Fruit fly (Drosophila melanogaster) whole organism, embryonic: ENCODE data around the gene EndoGI.

Experiments
- Aef1 ChIP-seq: fragments of 200-800 bp; sonication (Bioruptor generic); IDR thresholded peaks from 3 replicates; pipeline ENCODE4 v1.3.6; 2022; ENCODE audit warnings: missing biosample characterization, missing genetic modification characterization
- CG10147 ChIP-seq: fragments of 200-800 bp; sonication (Bioruptor generic); optimal IDR thresholded peaks from 2 replicates; lab custom pipeline; 2019; ENCODE audit warnings: missing biosample characterization, mild to moderate bottlenecking, missing genetic modification characterization, moderate library complexity
- CG12391 ChIP-seq: fragments of 200-800 bp; sonication (Bioruptor generic); optimal IDR thresholded peaks from 3 replicates; lab custom pipeline; 2018; ENCODE audit warnings: missing biosample characterization, mild to moderate bottlenecking, missing genetic modification characterization, moderate library complexity
- CG14441 ChIP-seq: fragments of 200-800 bp; sonication (Bioruptor generic); IDR thresholded peaks from 2 replicates; pipeline ENCODE4 v1.3.6; 2022; ENCODE audit warnings: missing biosample characterization, missing genetic modification characterization
- CG18011 ChIP-seq: fragments of 200-800 bp; sonication (Bioruptor generic); optimal IDR thresholded peaks from 2 replicates; lab custom pipeline; 2017; ENCODE audit warnings: missing biosample characterization, missing genetic modification characterization, mild to moderate bottlenecking, moderate library complexity, missing genotype
- CG18262 ChIP-seq: fragments of 200-800 bp; optimal IDR thresholded peaks from 3 replicates; lab custom pipeline; 2019; ENCODE audit warnings: missing biosample characterization, mild to moderate bottlenecking, missing genetic modification characterization, moderate library complexity
- CG2116 ChIP-seq: fragments of 200-800 bp; sonication (Bioruptor generic); optimal IDR thresholded peaks from 3 replicates; lab custom pipeline; 2018; ENCODE audit warnings: missing biosample characterization, mild to moderate bottlenecking, missing genetic modification characterization
- CG30431 ChIP-seq: fragments of 200-800 bp; sonication (Bioruptor generic); optimal IDR thresholded peaks from 2 replicates; lab custom pipeline; 2017; ENCODE audit warnings: missing biosample characterization, missing genetic modification characterization
- CG3065 ChIP-seq: fragments of 200-800 bp; sonication (Bioruptor generic); optimal IDR thresholded peaks from 2 replicates; lab custom pipeline; 2016; ENCODE audit warnings: missing biosample characterization, missing genetic modification characterization
- CG33557 ChIP-seq: fragments of 200-800 bp; sonication (Bioruptor generic); optimal IDR thresholded peaks from 2 replicates; lab custom pipeline; 2019; ENCODE audit warnings: missing biosample characterization, mild to moderate bottlenecking, missing genetic modification characterization, moderate library complexity
- CG4360 ChIP-seq: fragments of 200-800 bp; sonication (Bioruptor generic); IDR thresholded peaks from 2 replicates; pipeline ENCODE4 v1.3.6; 2022; ENCODE audit warnings: missing biosample characterization, missing genetic modification characterization
- CG4404 ChIP-seq: fragments of 200-800 bp; sonication (Bioruptor generic); IDR thresholded peaks from 2 replicates; pipeline ENCODE4 v1.3.6; 2022; ENCODE audit warnings: missing biosample characterization, missing genetic modification characterization
- CG4424 ChIP-seq: fragments of 200-800 bp; sonication (Bioruptor generic); optimal IDR thresholded peaks from 3 replicates; lab custom pipeline; 2016; ENCODE audit warnings: missing biosample characterization, missing genetic modification characterization
- CG4854 ChIP-seq: fragments of 200-800 bp; sonication (Bioruptor generic); optimal IDR thresholded peaks from 2 replicates; lab custom pipeline; 2016; ENCODE audit warnings: missing biosample characterization, missing genetic modification characterization, inconsistent platforms
- CG7271 ChIP-seq: fragments of 200-800 bp; sonication (Bioruptor generic); optimal IDR thresholded peaks from 2 replicates; lab custom pipeline; 2018; ENCODE audit warnings: missing biosample characterization, mild to moderate bottlenecking, missing genetic modification characterization, moderate library complexity
- CG7928 ChIP-seq: fragments of 200-800 bp; sonication (Bioruptor generic); optimal IDR thresholded peaks from 2 replicates; lab custom pipeline; 2017; ENCODE audit warnings: missing biosample characterization, mild to moderate bottlenecking, missing genetic modification characterization
- CG7963 ChIP-seq: fragments of 200-800 bp; sonication (Bioruptor generic); IDR thresholded peaks from 3 replicates; pipeline ENCODE4 v1.3.6; 2022; ENCODE audit warnings: missing biosample characterization, missing genetic modification characterization; ENCODE audit not compliant: partially characterized antibody
- CHES-1-like ChIP-seq: fragments of 200-800 bp; sonication (Bioruptor generic); optimal IDR thresholded peaks from 2 replicates; lab custom pipeline; 2016; ENCODE audit warnings: missing biosample characterization, missing genetic modification characterization
- Fer1 ChIP-seq: fragments of 200-800 bp; sonication (Bioruptor generic); optimal IDR thresholded peaks from 2 replicates; lab custom pipeline; 2017; ENCODE audit warnings: missing biosample characterization, mild to moderate bottlenecking, missing genetic modification characterization
- Fer3 ChIP-seq: fragments of 200-800 bp; sonication (Bioruptor generic); optimal IDR thresholded peaks from 2 replicates; lab custom pipeline; 2018; ENCODE audit warnings: missing biosample characterization, mild to moderate bottlenecking, missing genetic modification characterization, moderate library complexity
- Hand ChIP-seq: fragments of 200-800 bp; sonication (Bioruptor generic); optimal IDR thresholded peaks from 2 replicates; lab custom pipeline; 2017; ENCODE audit warnings: mild to moderate bottlenecking, missing biosample characterization, missing genetic modification reagents, missing genetic modification characterization
- HmgZ ChIP-seq: fragments of 200-800 bp; sonication (Bioruptor generic); optimal IDR thresholded peaks from 2 replicates; lab custom pipeline; 2018; ENCODE audit warnings: missing biosample characterization, mild to moderate bottlenecking, missing genetic modification characterization
- Lpt ChIP-seq: fragments of >200 bp; optimal IDR thresholded peaks from 2 replicates; lab custom pipeline; 2018; ENCODE audit warnings: missing biosample characterization, missing genetic modification characterization
- Myb ChIP-seq: fragments of 200-800 bp; sonication (Bioruptor generic); optimal IDR thresholded peaks from 2 replicates; lab custom pipeline; 2016; ENCODE audit warnings: missing biosample characterization, missing genetic modification characterization
- NK7.1 ChIP-seq: fragments of 200-800 bp; sonication (Bioruptor generic); optimal IDR thresholded peaks from 3 replicates; lab custom pipeline; 2016; ENCODE audit warnings: missing biosample characterization, missing genetic modification characterization
- Opbp ChIP-seq: fragments of 200-800 bp; sonication (Bioruptor generic); IDR thresholded peaks from 3 replicates; pipeline ENCODE4 v1.3.6; 2022; ENCODE audit warnings: missing biosample characterization, missing genetic modification characterization; ENCODE audit not compliant: partially characterized antibody
- Ssrp ChIP-seq: fragments of 200-800 bp; sonication (Bioruptor generic); optimal IDR thresholded peaks from 2 replicates; lab custom pipeline; 2018; ENCODE audit warnings: missing biosample characterization, mild to moderate bottlenecking, missing genetic modification characterization, moderate library complexity
- bab2 ChIP-seq: fragments of 200-800 bp; sonication (Bioruptor generic); optimal IDR thresholded peaks from 2 replicates; lab custom pipeline; 2016; ENCODE audit warnings: missing biosample characterization, missing genetic modification characterization
- cad ChIP-seq: fragments of >200 bp; optimal IDR thresholded peaks from 2 replicates; lab custom pipeline; 2017; ENCODE audit warnings: missing biosample characterization, missing genetic modification characterization
- cato ChIP-seq: fragments of 200-800 bp; sonication (Bioruptor generic); optimal IDR thresholded peaks from 2 replicates; lab custom pipeline; 2016; ENCODE audit warnings: missing biosample characterization, missing genetic modification characterization, borderline replicate concordance
- dati ChIP-seq: fragments of 200-800 bp; sonication (Bioruptor generic); IDR thresholded peaks from 2 replicates; pipeline ENCODE4 v1.3.6; 2022; ENCODE audit warnings: missing biosample characterization, missing genetic modification characterization
- dm ChIP-seq: fragments of 200-800 bp; sonication (Bioruptor generic); optimal IDR thresholded peaks from 3 replicates; lab custom pipeline; 2016; ENCODE audit warnings: missing biosample characterization, missing genetic modification characterization
- gcm ChIP-seq: fragments of 200-800 bp; sonication (Bioruptor generic); optimal IDR thresholded peaks from 2 replicates; lab custom pipeline; 2019; ENCODE audit warnings: missing biosample characterization, mild to moderate bottlenecking, missing genetic modification characterization, moderate library complexity
- her ChIP-seq: fragments of 200-800 bp; sonication (Bioruptor generic); optimal IDR thresholded peaks from 2 replicates; lab custom pipeline; 2016; ENCODE audit warnings: missing biosample characterization, missing genetic modification characterization
- insv ChIP-seq, 2 experiments: fragments of 200-800 bp; sonication (Bioruptor generic); optimal IDR thresholded peaks; 3 replicates each; lab custom pipeline; 2016 to 2018; ENCODE audit warnings: missing biosample characterization in 2 of 2, missing genetic modification characterization in 2 of 2
- kay ChIP-seq: fragments of 200-800 bp; sonication (Bioruptor generic); optimal IDR thresholded peaks from 2 replicates; lab custom pipeline; 2016; ENCODE audit warnings: missing biosample characterization, missing genetic modification characterization
- luna ChIP-seq: fragments of 200-800 bp; sonication (Bioruptor generic); optimal IDR thresholded peaks from 2 replicates; lab custom pipeline; 2016; ENCODE audit warnings: missing biosample characterization, missing genetic modification characterization
- mam ChIP-seq: fragments of 200-800 bp; sonication (Bioruptor generic); optimal IDR thresholded peaks from 3 replicates; lab custom pipeline; 2016; ENCODE audit warnings: missing biosample characterization, missing genetic modification characterization
- oc ChIP-seq: fragments of 200-800 bp; sonication (Bioruptor generic); optimal IDR thresholded peaks from 2 replicates; lab custom pipeline; 2018; ENCODE audit warnings: missing biosample characterization, mild to moderate bottlenecking, missing genetic modification characterization, moderate library complexity
- p53 ChIP-seq: fragments of 200-800 bp; sonication (Bioruptor generic); optimal IDR thresholded peaks from 2 replicates; lab custom pipeline; 2016; ENCODE audit warnings: missing biosample characterization, missing genetic modification characterization
- pho ChIP-seq: fragments of 200-800 bp; sonication (Bioruptor generic); optimal IDR thresholded peaks from 2 replicates; lab custom pipeline; 2016; ENCODE audit warnings: missing biosample characterization, missing genetic modification characterization
- pzg ChIP-seq: fragments of 200-800 bp; sonication (Bioruptor generic); optimal IDR thresholded peaks from 3 replicates; lab custom pipeline; 2018; ENCODE audit warnings: missing biosample characterization, mild to moderate bottlenecking, missing genetic modification characterization, moderate library complexity
- ranshi ChIP-seq: fragments of 200-800 bp; sonication (Bioruptor generic); IDR thresholded peaks from 2 replicates; pipeline ENCODE4 v1.3.6; 2022; ENCODE audit warnings: missing biosample characterization, missing genetic modification characterization
- salm ChIP-seq: fragments of 200-800 bp; sonication (Bioruptor generic); optimal IDR thresholded peaks from 2 replicates; lab custom pipeline; 2018; ENCODE audit warnings: missing biosample characterization, mild to moderate bottlenecking, missing genetic modification characterization
- sc ChIP-seq, 3 experiments: fragments of >200 bp in 2 of 3; fragments of 200-800 bp in 1 of 3; sonication (Bioruptor generic) in 1 of 3; optimal IDR thresholded peaks; 2 replicates in 2 of 3; 3 replicates in 1 of 3; lab custom pipeline; 2017; ENCODE audit warnings: mild to moderate bottlenecking in 1 of 3, missing biosample characterization in 1 of 3, missing genetic modification characterization in 1 of 3, missing genetic modification reagents in 1 of 3
- slou ChIP-seq: fragments of 200-800 bp; sonication (Bioruptor generic); optimal IDR thresholded peaks from 3 replicates; lab custom pipeline; 2016; ENCODE audit warnings: missing biosample characterization, missing genetic modification characterization
- twi ChIP-seq: fragments of 200-800 bp; optimal IDR thresholded peaks from 2 replicates; lab custom pipeline; 2019; ENCODE audit warnings: missing biosample characterization, mild to moderate bottlenecking, missing genetic modification characterization, moderate library complexity
- wek ChIP-seq: fragments of 200-800 bp; sonication (Bioruptor generic); optimal IDR thresholded peaks from 3 replicates; lab custom pipeline; 2018; ENCODE audit warnings: missing biosample characterization, mild to moderate bottlenecking, missing genetic modification characterization, moderate library complexity
- zf30C ChIP-seq: fragments of 200-800 bp; sonication (Bioruptor generic); optimal IDR thresholded peaks from 3 replicates; lab custom pipeline; 2018; ENCODE audit warnings: missing biosample characterization, mild to moderate bottlenecking, missing genetic modification characterization

The EndoGI gene

DNA sequence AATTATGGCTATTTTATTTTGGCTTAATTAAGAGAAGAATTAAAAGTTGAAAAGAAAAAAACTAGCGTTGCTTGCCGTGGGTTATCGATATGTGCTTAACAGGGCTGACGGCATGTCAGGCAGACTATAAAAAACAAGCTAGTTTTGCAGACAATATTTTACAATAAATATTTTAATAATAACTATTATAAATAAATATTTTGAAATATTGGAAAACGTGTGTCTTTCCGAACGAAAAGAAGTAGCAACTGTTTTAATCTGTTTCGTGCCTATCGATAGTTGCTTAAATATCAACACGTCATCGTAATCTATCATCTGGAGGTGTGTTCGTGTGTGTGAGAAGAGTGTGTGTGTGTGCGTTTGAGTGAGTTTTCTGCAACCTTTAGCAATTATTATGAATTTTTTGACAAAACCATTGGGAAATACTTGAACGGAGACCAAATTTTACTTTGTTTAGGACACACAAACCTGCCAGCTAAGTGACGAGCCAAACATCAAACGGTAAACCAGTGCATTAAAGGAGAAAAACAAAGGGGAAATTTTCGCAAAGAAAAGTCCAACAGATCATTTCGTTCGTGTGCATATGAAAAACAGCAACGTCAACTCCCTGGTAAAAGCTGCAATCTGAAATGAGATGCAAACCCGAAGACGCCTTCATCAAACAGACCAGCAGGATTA lies 49.7 kb downstream of the EndoGI start, which contains the start of the genes CG5861 and Syx5 (continued):
- TF ChIP-seq CG4360 (GFP tag; lab: Robert Waterston, UW) (no peak), luna (GFP tag; lab: Kevin White, UChicago) (no peak), oc (no peak), CG18262 (tag; lab: Kevin White, UChicago) (peak; percentile 62), dati (GFP tag; lab: Robert Waterston, UW) (no peak), twi (peak; percentile 54), p53 (GFP tag; lab: Kevin White, UChicago) (no peak), salm (tag; lab: Kevin White, UChicago) (peak; percentile 45), Ssrp (tag; lab: Kevin White, UChicago) (peak; percentile 37), dm (GFP tag; lab: Kevin White, UChicago) (no peak), CG2116 (peak; percentile 99), Fer3 (peak; percentile 60), CG4854 (GFP tag; lab: Kevin White, UChicago) (no peak), cad (GFP tag; lab: Kevin White, UChicago) (no peak), bab2 (GFP tag; lab: Kevin White, UChicago) (no peak), CHES-1-like (GFP tag; lab: Kevin White, UChicago) (no peak), wek (GFP tag; lab: Kevin White, UChicago) (no peak), her (GFP tag; lab: Kevin White, UChicago) (no peak), HmgZ (tag; lab: Kevin White, UChicago) (peak; percentile 86), Hand (no peak), CG7928 (GFP tag; lab: Kevin White, UChicago) (peak; percentile 86), CG3065 (no peak), Myb (GFP tag; lab: Kevin White, UChicago) (no peak), slou (GFP tag; lab: Kevin White, UChicago) (no peak), pzg (GFP tag; lab: Kevin White, UChicago) (peak; percentile 68), CG12391 (tag; lab: Kevin White, UChicago) (peak; percentile 82), zf30C (GFP tag; lab: Kevin White, UChicago) (no peak), insv (GFP tag; optimal IDR thresholded peaks at IDR 0.05; lab: Kevin White, UChicago) (peak in 1 of 2 experiments; percentile 43), gcm (GFP tag; lab: Kevin White, UChicago) (peak; percentile 68), CG4404 (GFP tag; lab: Robert Waterston, UW) (0 out of 2 replicates have a peak, but pooled peaks have one; percentile 25), CG18011 (peak; percentile 57), CG10147 (GFP tag; lab: Kevin White, UChicago) (peak; percentile 80), CG7271 (tag; lab: Kevin White, UChicago) (no peak), Aef1 (GFP tag; lab: Robert Waterston, UW) (peak; percentile 37; the same call in 1 of the 3 replicates), ranshi (peak; percentile 52; the same call in 1 of the 2 replicates), Fer1 (GFP tag; lab: Kevin White, UChicago) (peak; percentile 73), CG33557 (GFP tag; lab: Kevin White, UChicago) (peak; percentile 59), sc (optimal IDR thresholded peaks at IDR 0.05; lab: Kevin White, UChicago) (no peak), sc (GFP tag; optimal IDR thresholded peaks at IDR 0.05; lab: Kevin White, UChicago) (no peak), Opbp (GFP tag; lab: Robert Waterston, UW) (peak; percentile 76; the same call in 2 of the 3 replicates), CG4424 (peak; percentile 53), Lpt (GFP tag; lab: Kevin White, UChicago) (no peak), kay (GFP tag; lab: Kevin White, UChicago) (peak; percentile 23), CG7963 (peak; percentile 66), CG30431 (GFP tag; lab: Kevin White, UChicago) (no peak), cato (GFP tag; lab: Kevin White, UChicago) (no peak), pho (GFP tag; lab: Kevin White, UChicago) (no peak), NK7.1 (no peak), CG14441 (GFP tag; lab: Robert Waterston, UW) (peak; percentile 58; the same call in 1 of the 2 replicates), mam (no peak)
